Worm (Caenorhabditis elegans) whole organism, L4 larva: ENCODE measurements around the gene alg-2.

Experiments
- R02D3.7 ChIP-seq: fragments of 150-350 bp; sonication (generic microtip); optimal IDR thresholded peaks from 3 replicates; lab custom pipeline; 2014; ENCODE audit warnings: missing biosample characterization, missing genetic modification characterization
- ZK337.2 ChIP-seq: fragments of 200-800 bp; sonication (Bioruptor generic); IDR thresholded peaks from 2 replicates; pipeline ENCODE4 v1.3.6; 2022; ENCODE audit warnings: missing genetic modification reagents, missing genetic modification characterization, missing compliant biosample characterization
- ama-1 ChIP-seq: fragments of 150-350 bp; optimal IDR thresholded peaks from 2 replicates; lab custom pipeline; 2014; ENCODE audit warnings: inconsistent platforms, mixed read lengths
- ceh-20 ChIP-seq: fragments of 200-800 bp; sonication (Bioruptor generic); IDR thresholded peaks from 2 replicates; pipeline ENCODE4 v1.3.6; 2022; ENCODE audit warnings: missing genetic modification reagents, missing genetic modification characterization, missing compliant biosample characterization
- ceh-32 ChIP-seq: sonication (generic microtip); optimal IDR thresholded peaks from 2 replicates; lab custom pipeline; 2016; ENCODE audit warnings: mild to moderate bottlenecking, missing genetic modification characterization, missing compliant biosample characterization; ENCODE audit not compliant: poor library complexity
- daf-12 ChIP-seq: fragments of 150-350 bp; optimal IDR thresholded peaks from 2 replicates; lab custom pipeline; 2014; ENCODE audit warnings: missing biosample characterization, missing genetic modification reagents, missing genetic modification characterization
- daf-16 ChIP-seq, 3 experiments: sonication (generic microtip); optimal IDR thresholded peaks; 2 replicates each; lab custom pipeline; 2016 to 2017; ENCODE audit warnings: missing genetic modification characterization in 3 of 3, missing genetic modification reagents in 3 of 3, mild to moderate bottlenecking in 2 of 3, missing compliant biosample characterization in 2 of 3, missing biosample characterization in 1 of 3, moderate library complexity in 1 of 3
- daf-8 ChIP-seq: fragments of 200-800 bp; sonication (Bioruptor generic); IDR thresholded peaks from 2 replicates; pipeline ENCODE4 v1.3.6; 2022; ENCODE audit warnings: missing genetic modification characterization, missing compliant biosample characterization
- dmd-6 ChIP-seq: fragments of 200-800 bp; sonication (Bioruptor generic); IDR thresholded peaks from 2 replicates; pipeline ENCODE4 v1.3.6; 2022; ENCODE audit warnings: missing genetic modification reagents, missing genetic modification characterization, missing compliant biosample characterization
- dmd-8 ChIP-seq: fragments of 200-800 bp; sonication (Bioruptor generic); IDR thresholded peaks from 2 replicates; pipeline ENCODE4 v1.3.6; 2022; ENCODE audit warnings: missing genetic modification characterization, missing compliant biosample characterization
- dmd-9 ChIP-seq: fragments of 200-800 bp; sonication (Bioruptor generic); IDR thresholded peaks from 2 replicates; pipeline ENCODE4 v1.3.6; 2022; ENCODE audit warnings: missing genetic modification reagents, missing genetic modification characterization, missing compliant biosample characterization
- duxl-1 ChIP-seq: sonication (generic microtip); optimal IDR thresholded peaks from 2 replicates; lab custom pipeline; 2016; ENCODE audit warnings: mild to moderate bottlenecking, missing genetic modification characterization, moderate library complexity, missing compliant biosample characterization; ENCODE audit not compliant: poor library complexity
- hlh-11 ChIP-seq: fragments of 200-800 bp; sonication (Bioruptor generic); optimal IDR thresholded peaks from 2 replicates; lab custom pipeline; 2018; ENCODE audit warnings: mild to moderate bottlenecking, missing genetic modification characterization, missing compliant biosample characterization
- jun-1 ChIP-seq: fragments of 150-350 bp; optimal IDR thresholded peaks from 2 replicates; lab custom pipeline; 2014; ENCODE audit warnings: missing biosample characterization, missing genetic modification reagents, missing genetic modification characterization
- lin-1 ChIP-seq: fragments of 200-800 bp; sonication (Bioruptor generic); IDR thresholded peaks from 2 replicates; pipeline ENCODE4 v1.3.6; 2022; ENCODE audit warnings: missing genetic modification reagents, missing genetic modification characterization, missing compliant biosample characterization
- lin-15B ChIP-seq: fragments of 150-350 bp; sonication (generic microtip); optimal IDR thresholded peaks from 3 replicates; lab custom pipeline; 2014; ENCODE audit warnings: missing biosample characterization, missing genetic modification characterization
- lin-38 ChIP-seq: fragments of 200-800 bp; sonication (Bioruptor generic); IDR thresholded peaks from 2 replicates; pipeline ENCODE4 v1.3.6; 2022; ENCODE audit warnings: missing genetic modification reagents, missing genetic modification characterization, missing compliant biosample characterization
- lir-3 ChIP-seq: sonication (generic microtip); optimal IDR thresholded peaks from 2 replicates; lab custom pipeline; 2016; ENCODE audit warnings: mild to moderate bottlenecking, missing genetic modification characterization, missing compliant biosample characterization
- lsy-2 ChIP-seq, 2 experiments: fragments of 150-350 bp in 1 of 2; sonication (generic microtip) in 1 of 2; optimal IDR thresholded peaks; 2 replicates each; lab custom pipeline; 2014 to 2017; ENCODE audit warnings: missing biosample characterization in 2 of 2, missing genetic modification characterization in 2 of 2
- madf-5 ChIP-seq, 2 experiments: fragments of 200-800 bp; sonication (Bioruptor generic); IDR thresholded peaks; 2 replicates each; pipeline ENCODE4 v1.3.6; 2022; ENCODE audit warnings: missing compliant biosample characterization in 2 of 2, missing genetic modification characterization in 2 of 2
- mdl-1 ChIP-seq, 2 experiments: fragments of 150-350 bp in 1 of 2; sonication (generic microtip) in 1 of 2; optimal IDR thresholded peaks; 2 replicates each; lab custom pipeline; 2014 to 2017; ENCODE audit warnings: missing biosample characterization in 2 of 2, missing genetic modification characterization in 2 of 2
- mdt-29 ChIP-seq: fragments of 200-800 bp; sonication (Bioruptor generic); IDR thresholded peaks from 2 replicates; pipeline ENCODE4 v1.3.6; 2022; ENCODE audit warnings: missing genetic modification reagents, missing genetic modification characterization, missing compliant biosample characterization
- mes-2 ChIP-seq: sonication (generic microtip); optimal IDR thresholded peaks from 2 replicates; lab custom pipeline; 2016; ENCODE audit warnings: missing genotype, mild to moderate bottlenecking, missing genetic modification characterization, missing compliant biosample characterization; ENCODE audit not compliant: poor library complexity, severe bottlenecking
- mxl-3 ChIP-seq: fragments of 200-800 bp; sonication (Bioruptor generic); optimal IDR thresholded peaks from 2 replicates; lab custom pipeline; 2018; ENCODE audit warnings: mild to moderate bottlenecking, missing genetic modification characterization, missing compliant biosample characterization
- nhr-10 ChIP-seq: fragments of 150-350 bp; optimal IDR thresholded peaks from 2 replicates; lab custom pipeline; 2014; ENCODE audit warnings: missing biosample characterization, missing genetic modification characterization
- nhr-102 ChIP-seq: sonication (generic microtip); optimal IDR thresholded peaks from 2 replicates; lab custom pipeline; 2016; ENCODE audit warnings: mild to moderate bottlenecking, missing genetic modification characterization, moderate library complexity, missing compliant biosample characterization
- nhr-111 ChIP-seq: fragments of 200-800 bp; sonication (Bioruptor generic); optimal IDR thresholded peaks from 2 replicates; lab custom pipeline; 2018; ENCODE audit warnings: mild to moderate bottlenecking, missing genetic modification characterization, missing compliant biosample characterization
- nhr-25 ChIP-seq: sonication (generic microtip); optimal IDR thresholded peaks from 2 replicates; lab custom pipeline; 2017; ENCODE audit warnings: missing genetic modification characterization, mild to moderate bottlenecking, missing compliant biosample characterization, antibody characterized with exemption, moderate library complexity, borderline replicate concordance; ENCODE audit not compliant: insufficient read depth
- nhr-28 ChIP-seq: fragments of 150-350 bp; optimal IDR thresholded peaks from 2 replicates; lab custom pipeline; 2014; ENCODE audit warnings: missing biosample characterization, missing genetic modification characterization
- nhr-41 ChIP-seq: fragments of 200-800 bp; sonication (Bioruptor generic); IDR thresholded peaks from 2 replicates; pipeline ENCODE4 v1.3.6; 2022; ENCODE audit warnings: missing genetic modification reagents, missing genetic modification characterization, missing compliant biosample characterization
- nhr-42 ChIP-seq: fragments of 200-800 bp; sonication (Bioruptor generic); IDR thresholded peaks from 2 replicates; pipeline ENCODE4 v1.3.6; 2022; ENCODE audit warnings: missing genetic modification characterization, missing compliant biosample characterization
- nhr-6 ChIP-seq: fragments of 150-350 bp; optimal IDR thresholded peaks from 2 replicates; lab custom pipeline; 2014; ENCODE audit warnings: missing biosample characterization, missing genetic modification characterization
- nhr-77 ChIP-seq: fragments of 150-350 bp; optimal IDR thresholded peaks from 2 replicates; lab custom pipeline; 2014; ENCODE audit warnings: missing biosample characterization, missing genetic modification characterization
- php-3 ChIP-seq: fragments of 200-800 bp; sonication (Bioruptor generic); IDR thresholded peaks from 2 replicates; pipeline ENCODE4 v1.3.6; 2022; ENCODE audit warnings: missing genetic modification reagents, missing genetic modification characterization, missing compliant biosample characterization
- pqm-1 ChIP-seq: sonication (generic microtip); optimal IDR thresholded peaks from 2 replicates; lab custom pipeline; 2017; ENCODE audit warnings: missing biosample characterization, missing genetic modification characterization
- rbr-2 ChIP-seq: sonication (generic microtip); optimal IDR thresholded peaks from 2 replicates; lab custom pipeline; 2016; ENCODE audit warnings: missing genotype, missing genetic modification characterization, missing compliant biosample characterization
- skn-1 ChIP-seq: fragments of 150-350 bp; optimal IDR thresholded peaks from 2 replicates; lab custom pipeline; 2014; ENCODE audit warnings: missing biosample characterization, missing genetic modification characterization
- snpc-1.2 ChIP-seq: fragments of 200-800 bp; sonication (Bioruptor generic); IDR thresholded peaks from 2 replicates; pipeline ENCODE4 v1.3.6; 2022; ENCODE audit warnings: missing genetic modification reagents, missing genetic modification characterization, missing compliant biosample characterization
- spr-1 ChIP-seq: sonication (generic microtip); optimal IDR thresholded peaks from 2 replicates; lab custom pipeline; 2016; ENCODE audit warnings: mild to moderate bottlenecking, missing genetic modification characterization, missing compliant biosample characterization
- tag-97 ChIP-seq: fragments of 200-800 bp; sonication (Bioruptor generic); IDR thresholded peaks from 2 replicates; pipeline ENCODE4 v1.3.6; 2022; ENCODE audit warnings: missing genetic modification characterization, missing compliant biosample characterization
- tra-1 ChIP-seq: fragments of 200-800 bp; sonication (Bioruptor generic); IDR thresholded peaks from 2 replicates; pipeline ENCODE4 v1.3.6; 2022; ENCODE audit warnings: missing genetic modification reagents, missing genetic modification characterization, missing compliant biosample characterization
- unc-62 ChIP-seq, 3 experiments: fragments of 150-350 bp in 1 of 3; sonication (generic microtip); optimal IDR thresholded peaks in 2 of 3; peaks in 1 of 3; 1 replicate in 1 of 3; 2 replicates in 2 of 3; lab custom pipeline; 2014 to 2017; ENCODE audit warnings: missing biosample characterization in 3 of 3, missing genetic modification characterization in 3 of 3, missing genetic modification reagents in 3 of 3, missing genotype in 1 of 3

alg-2 gene

DNA sequence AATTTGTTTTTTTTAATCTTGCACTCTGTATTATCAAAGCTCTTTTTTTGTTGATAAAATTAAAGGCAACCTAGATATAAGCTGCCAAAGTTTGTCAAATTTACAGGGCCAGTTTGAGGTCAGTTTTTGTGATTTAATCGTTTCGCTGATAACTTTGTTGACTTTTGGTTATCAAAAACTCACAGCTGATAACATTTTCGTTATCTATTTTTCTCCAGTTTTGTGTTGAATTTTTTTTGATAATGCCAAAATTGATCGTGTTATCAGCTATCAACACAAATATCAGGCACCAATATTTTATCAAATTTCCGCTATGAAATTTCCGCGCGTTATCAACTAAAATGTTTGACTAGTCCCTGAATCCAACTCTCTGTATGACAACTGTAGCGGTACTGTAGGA is 42.2 kb downstream of the alg-2 start:
- TF ChIP-seq nhr-77 (tag; lab: Kevin White, UChicago) (peak; percentile 95), mdt-29 (no peak), unc-62 (GFP tag; optimal IDR thresholded peaks at IDR 0.05 in 1 of 2; lab: Kevin White, UChicago) (peak; percentile 32 to 91), unc-62 (tag; optimal IDR thresholded peaks at IDR 0.05; lab: Kevin White, UChicago) (no peak), lin-15B (tag; lab: Kevin White, UChicago) (no peak), nhr-102 (tag; lab: Kevin White, UChicago) (peak; percentile 84), tra-1 (GFP tag; lab: Robert Waterston, UW) (peak; percentile 95), dmd-8 (GFP tag; lab: Robert Waterston, UW) (no peak), snpc-1.2 (GFP tag; lab: Robert Waterston, UW) (no peak), hlh-11 (peak; percentile 89), lir-3 (tag; lab: Kevin White, UChicago) (no peak), jun-1 (peak; percentile 59), madf-5 (GFP tag; IDR thresholded peaks at IDR 0.05; lab: Robert Waterston, UW) (no peak), mxl-3 (GFP tag; lab: Kevin White, UChicago) (no peak), nhr-6 (peak; percentile 79), lsy-2 (tag; optimal IDR thresholded peaks at IDR 0.05; lab: Kevin White, UChicago) (no peak), nhr-28 (tag; lab: Kevin White, UChicago) (peak; percentile 95), tag-97 (GFP tag; lab: Robert Waterston, UW) (no peak), nhr-42 (GFP tag; lab: Robert Waterston, UW) (0 out of 2 replicates have a peak, but pooled peaks have one; percentile 32), pqm-1 (tag; lab: Kevin White, UChicago) (peak; percentile 100), ceh-32 (no peak), spr-1 (no peak), ceh-20 (peak; percentile 42; the same call in 1 of the 2 replicates), nhr-41 (GFP tag; lab: Robert Waterston, UW) (peak; percentile 85; the same call in 1 of the 2 replicates), daf-12 (tag; lab: Kevin White, UChicago) (no peak), duxl-1 (tag; lab: Kevin White, UChicago) (peak; percentile 20), php-3 (GFP tag; lab: Robert Waterston, UW) (peak; percentile 91), dmd-6 (GFP tag; lab: Robert Waterston, UW) (peak; percentile 98), rbr-2 (tag; lab: Kevin White, UChicago) (no peak), daf-16 (GFP tag; optimal IDR thresholded peaks at IDR 0.05; lab: Kevin White, UChicago) (peak in 1 of 2 experiments; percentile 16), daf-16 (tag; optimal IDR thresholded peaks at IDR 0.05; lab: Kevin White, UChicago) (peak; percentile 97), lin-1 (GFP tag; lab: Robert Waterston, UW) (peak; percentile 98), mdl-1 (tag; optimal IDR thresholded peaks at IDR 0.05; lab: Kevin White, UChicago) (peak in 1 of 2 experiments; percentile 1), dmd-9 (GFP tag; lab: Robert Waterston, UW) (no peak), nhr-10 (tag; lab: Kevin White, UChicago) (peak; percentile 9), daf-8 (no peak)

DNA sequence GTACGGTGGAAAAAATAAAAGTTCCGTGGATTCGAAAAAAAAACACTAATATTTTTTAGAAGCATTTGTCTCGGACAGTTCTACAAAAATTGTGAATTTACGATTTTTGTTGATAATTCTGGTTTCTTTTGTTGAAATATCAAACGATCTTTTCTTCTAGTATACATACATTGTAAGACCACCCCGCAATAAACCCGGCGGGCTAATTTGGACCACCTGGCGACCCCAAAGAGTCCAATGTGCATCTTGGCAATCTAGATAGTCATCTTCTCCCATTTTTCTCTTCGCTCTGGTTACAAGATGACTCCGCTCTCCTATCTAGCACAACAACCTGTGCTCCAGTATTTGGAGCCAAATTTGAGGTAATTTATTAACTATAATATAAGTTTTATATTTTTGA is 42.8 kb downstream of the alg-2 start, which contains the start of gene fbxc-29:
TSS of gene fbxc-29 (plus strand) at position 301 of the 400 bp plus-strand sequence.
- TF ChIP-seq ama-1 (lab: Kevin White, UChicago) (no peak), daf-16 (GFP tag; optimal IDR thresholded peaks at IDR 0.05; lab: Kevin White, UChicago) (no peak), daf-16 (tag; optimal IDR thresholded peaks at IDR 0.05; lab: Kevin White, UChicago) (no peak), lin-1 (GFP tag; lab: Robert Waterston, UW) (no peak)

DNA sequence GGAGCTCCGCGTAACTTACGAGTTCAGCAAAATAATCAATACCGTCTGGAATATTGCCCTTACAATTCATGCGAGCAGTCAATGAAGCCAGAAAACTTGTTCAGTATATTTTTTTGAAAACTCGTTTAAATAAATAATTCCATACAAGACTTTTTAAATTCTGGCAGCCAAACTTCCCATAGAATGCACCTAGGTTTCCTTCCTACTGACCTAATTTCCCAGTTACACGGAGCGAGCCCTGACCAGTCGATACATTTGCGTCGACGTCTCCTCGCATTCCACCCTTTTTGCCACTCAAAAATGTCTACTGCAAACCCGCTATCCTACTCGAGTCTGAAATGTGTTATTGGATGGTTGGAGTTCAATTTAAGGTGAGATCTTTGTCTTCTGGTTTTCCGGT is 44.3 kb downstream of the alg-2 start, which contains the start of gene fbxc-30:
TSS of gene fbxc-30 (plus strand) at position 301 of the 400 bp plus-strand sequence.
- TF ChIP-seq nhr-6 = no peak
- TF ChIP-seq nhr-111 = no peak
- no peak for TF ChIP-seq ZK337.2
- TF ChIP-seq skn-1 (tag; lab: Kevin White, UChicago) = no peak
- no peak for TF ChIP-seq ceh-20
- TF ChIP-seq nhr-25 (tag; lab: Kevin White, UChicago) = no peak
- no peak for TF ChIP-seq nhr-42 (GFP tag; lab: Robert Waterston, UW)
- no peak for TF ChIP-seq lin-38 (GFP tag; lab: Robert Waterston, UW)
- TF ChIP-seq R02D3.7 (tag; lab: Kevin White, UChicago) = no peak
- TF ChIP-seq mes-2 (tag; lab: Kevin White, UChicago) = no peak
